Worm (Caenorhabditis elegans): ENCODE measurements around the gene srh-10.

Gene srh-10

ce11 chrV:6033512-6033911 is 33.4 kb downstream of the srh-10 start:
- TF ChIP-seq fkh-10 (GFP tag; optimal IDR thresholded peaks at IDR 0.05) (peak; percentile 26), efl-1 (optimal IDR thresholded peaks at IDR 0.05) (peak in 1 of 2 experiments; percentile 16), efl-1 (GFP tag; optimal IDR thresholded peaks at IDR 0.05 in 1 of 2) (no peak), tbx-2 (tag; optimal IDR thresholded peaks at IDR 0.05) (peak; percentile 11), lsy-2 (tag; optimal IDR thresholded peaks at IDR 0.05) (peak in 1 of 2 experiments; percentile 47), elt-2 (tag; optimal IDR thresholded peaks at IDR 0.05) (no peak), jun-1 (tag; optimal IDR thresholded peaks at IDR 0.05) (no peak), mef-2 (tag; optimal IDR thresholded peaks at IDR 0.05) (no peak), dpl-1 (GFP tag; optimal IDR thresholded peaks at IDR 0.05) (peak in 1 of 3 experiments; percentile 21), lin-14 (GFP tag; optimal IDR thresholded peaks at IDR 0.05) (peak; percentile 91), snu-23 (GFP tag; optimal IDR thresholded peaks at IDR 0.05) (peak; percentile 4), nhr-19 (GFP tag; conservative IDR thresholded peaks at IDR 0.05) (0 out of 2 replicates have a peak, but pooled peaks have one; percentile 5), nhr-71 (tag; optimal IDR thresholded peaks at IDR 0.05) (peak; percentile 40), hlh-4 (tag; optimal IDR thresholded peaks at IDR 0.05) (no peak), xbp-1 (tag; optimal IDR thresholded peaks at IDR 0.05) (peak; percentile 12), unc-130 (tag; optimal IDR thresholded peaks at IDR 0.05) (peak; percentile 20)

ce11 chrV:6031585-6031984 is 35.4 kb downstream of the srh-10 start:
- TF ChIP-seq fkh-8 (tag; optimal IDR thresholded peaks at IDR 0.05), result peak; percentile 67
- TF ChIP-seq pax-3 (tag; optimal IDR thresholded peaks at IDR 0.05), result no peak
- TF ChIP-seq nhr-85 (tag), result no peak
- peak; percentile 39 for TF ChIP-seq nhr-47 (tag; optimal IDR thresholded peaks at IDR 0.05)
- TF ChIP-seq tbx-2 (tag; optimal IDR thresholded peaks at IDR 0.05), result peak; percentile 49
- no peak for TF ChIP-seq unc-130 (tag; optimal IDR thresholded peaks at IDR 0.05)
- no peak for TF ChIP-seq nhr-237 (tag; optimal IDR thresholded peaks at IDR 0.05)
- no peak for TF ChIP-seq nhr-84 (tag; optimal IDR thresholded peaks at IDR 0.05)
- no peak for TF ChIP-seq ceh-63 (GFP tag; optimal IDR thresholded peaks at IDR 0.05)
- no peak for TF ChIP-seq nhr-12 (tag; optimal IDR thresholded peaks at IDR 0.05)
- TF ChIP-seq zag-1 (tag; optimal IDR thresholded peaks at IDR 0.05), result no peak
- TF ChIP-seq lin-39 (tag; optimal IDR thresholded peaks at IDR 0.05), result no peak
- TF ChIP-seq nhr-71 (tag; optimal IDR thresholded peaks at IDR 0.05), result peak; percentile 36
- TF ChIP-seq isw-1 (GFP tag; IDR thresholded peaks at IDR 0.05), result no peak
- no peak for TF ChIP-seq ces-1 (GFP tag; optimal IDR thresholded peaks at IDR 0.05)
- TF ChIP-seq pag-3 (tag; optimal IDR thresholded peaks at IDR 0.05; ENCODE audit: borderline replicate concordance, insufficient read depth), result no peak
- TF ChIP-seq lin-14 (GFP tag; optimal IDR thresholded peaks at IDR 0.05), result peak; percentile 74
- no peak for TF ChIP-seq alr-1 (tag; optimal IDR thresholded peaks at IDR 0.05; ENCODE audit: borderline replicate concordance)

ce11 chrV:6030559-6030975 is 36.4 kb downstream of the srh-10 start:
- TF ChIP-seq ceh-82 (tag; optimal IDR thresholded peaks at IDR 0.05) (peak in 1 of 3 experiments; percentile 22), pag-3 (tag; optimal IDR thresholded peaks at IDR 0.05; ENCODE audit: borderline replicate concordance, insufficient read depth) (peak; percentile 57), lin-35 (GFP tag; optimal IDR thresholded peaks at IDR 0.05) (peak in 1 of 2 experiments; percentile 1), rnt-1 (tag; optimal IDR thresholded peaks at IDR 0.05) (peak; percentile 15), zip-4 (GFP tag; optimal IDR thresholded peaks at IDR 0.05) (no peak), F16B12.6 (tag; optimal IDR thresholded peaks at IDR 0.05) (no peak), efl-1 (optimal IDR thresholded peaks at IDR 0.05) (peak; percentile 11 to 12), efl-1 (GFP tag; optimal IDR thresholded peaks at IDR 0.05 in 1 of 2) (peak in 1 of 2 experiments; percentile 19), fkh-10 (GFP tag; optimal IDR thresholded peaks at IDR 0.05) (no peak), zag-1 (tag; optimal IDR thresholded peaks at IDR 0.05) (no peak), nhr-47 (tag; optimal IDR thresholded peaks at IDR 0.05) (peak; percentile 22), lin-14 (GFP tag; optimal IDR thresholded peaks at IDR 0.05) (peak; percentile 89), egl-13 (tag; optimal IDR thresholded peaks at IDR 0.05) (no peak), tbx-2 (tag; optimal IDR thresholded peaks at IDR 0.05) (peak; percentile 6), lsy-2 (tag; optimal IDR thresholded peaks at IDR 0.05) (peak in 1 of 2 experiments; percentile 40), snu-23 (GFP tag; optimal IDR thresholded peaks at IDR 0.05) (peak; percentile 1), nhr-76 (tag; optimal IDR thresholded peaks at IDR 0.05) (no peak), nhr-71 (tag; optimal IDR thresholded peaks at IDR 0.05) (peak; percentile 33), fkh-8 (tag; optimal IDR thresholded peaks at IDR 0.05) (peak; percentile 16), snpc-4 (tag; optimal IDR thresholded peaks at IDR 0.05) (peak; percentile 8)

Data from whole organism, L1 larva.